Fruit fly (Drosophila melanogaster): Measurements from ENCODE around the gene EMC2B.

Gene EMC2B

DNA sequence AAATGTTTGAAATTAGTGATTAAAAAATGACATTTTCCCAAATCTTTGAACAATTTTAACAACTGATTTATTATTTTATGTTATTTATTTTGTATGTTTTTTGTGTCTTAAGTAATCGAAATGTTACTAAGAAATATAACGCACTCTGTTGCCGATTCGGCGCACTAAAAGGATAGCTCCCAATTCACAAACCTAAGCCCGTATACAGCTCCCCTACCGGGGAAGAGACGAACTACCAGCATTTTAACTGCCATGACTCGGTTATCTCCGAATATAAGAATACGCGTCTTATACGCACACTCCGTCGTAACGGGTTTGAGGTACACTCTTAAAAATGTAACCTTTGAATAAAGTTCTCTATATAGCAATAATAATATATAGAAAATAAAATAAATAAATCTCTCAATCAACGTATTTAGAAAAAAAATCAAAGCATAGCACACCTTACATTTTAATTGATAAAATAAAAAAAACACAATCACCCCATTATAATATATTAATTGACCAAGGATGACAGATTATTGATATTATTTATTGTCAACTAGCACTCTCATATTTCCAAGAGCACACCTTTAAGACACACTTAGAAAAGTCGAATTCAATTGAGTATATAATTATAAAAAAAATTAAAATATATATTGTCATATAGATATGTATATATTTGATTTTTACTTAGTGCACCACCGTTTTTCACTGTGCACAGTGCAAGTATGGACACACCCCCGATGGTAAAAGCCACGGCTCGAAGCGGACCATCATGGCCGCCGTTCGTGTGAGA lies 33.7 kb downstream of the EMC2B start (continued):
- TF ChIP-seq btn (GFP tag; optimal IDR thresholded peaks at IDR 0.05) = no peak
- peak; percentile 46 for TF ChIP-seq CG5245 (GFP tag; optimal IDR thresholded peaks at IDR 0.05)
- TF ChIP-seq dpn (GFP tag; optimal IDR thresholded peaks at IDR 0.05) = peak in 1 of 2 experiments; percentile 72
- TF ChIP-seq CG31388 (GFP tag; optimal IDR thresholded peaks at IDR 0.05) = peak; percentile 24
- TF ChIP-seq CG6689 (GFP tag; IDR thresholded peaks at IDR 0.05) = peak; percentile 75
- TF ChIP-seq CG14860 (GFP tag; IDR thresholded peaks at IDR 0.05; ENCODE audit: partially characterized antibody) = no peak
- TF ChIP-seq otp (GFP tag; IDR thresholded peaks at IDR 0.05) = no peak
- TF ChIP-seq knrl (GFP tag; IDR thresholded peaks at IDR 0.05; ENCODE audit: partially characterized antibody) = no peak; the same call in 2 of the 3 replicates
- TF ChIP-seq CG31365 (tag; optimal IDR thresholded peaks at IDR 0.05) = no peak
- TF ChIP-seq cato (GFP tag; optimal IDR thresholded peaks at IDR 0.05; ENCODE audit: borderline replicate concordance) = peak; percentile 68
- TF ChIP-seq Rx (GFP tag; IDR thresholded peaks at IDR 0.05) = peak; percentile 27
- peak; percentile 89 for TF ChIP-seq Oli (tag; optimal IDR thresholded peaks at IDR 0.05)
- TF ChIP-seq Ptx1 (GFP tag; IDR thresholded peaks at IDR 0.05) = peak; percentile 67
- no peak for TF ChIP-seq CG10565 (GFP tag; optimal IDR thresholded peaks at IDR 0.05)
- no peak for TF ChIP-seq CG3163 (GFP tag; optimal IDR thresholded peaks at IDR 0.05)
- TF ChIP-seq gro (GFP tag; optimal IDR thresholded peaks at IDR 0.05) = no peak
- peak; percentile 92 for TF ChIP-seq CG9437 (GFP tag; optimal IDR thresholded peaks at IDR 0.05)
- TF ChIP-seq nom (GFP tag; optimal IDR thresholded peaks at IDR 0.05) = no peak
- peak; percentile 38; the same call in 3 of the 4 replicates for TF ChIP-seq Gug (GFP tag; IDR thresholded peaks at IDR 0.05)
- peak; percentile 47 for TF ChIP-seq CG15073 (GFP tag; optimal IDR thresholded peaks at IDR 0.05)
- TF ChIP-seq Doc2 (GFP tag; IDR thresholded peaks at IDR 0.05) = no peak
- TF ChIP-seq CG11398 (GFP tag; optimal IDR thresholded peaks at IDR 0.05) = no peak
- TF ChIP-seq luna (GFP tag; optimal IDR thresholded peaks at IDR 0.05) = no peak
- TF ChIP-seq trem (tag; optimal IDR thresholded peaks at IDR 0.05) = peak; percentile 74
- no peak for TF ChIP-seq CG10147 (GFP tag; optimal IDR thresholded peaks at IDR 0.05)
- TF ChIP-seq Hey (tag; optimal IDR thresholded peaks at IDR 0.05) = no peak
- peak; percentile 52 for TF ChIP-seq CG10959 (GFP tag; IDR thresholded peaks at IDR 0.05)
- TF ChIP-seq CG9932 (GFP tag; IDR thresholded peaks at IDR 0.05) = peak; percentile 58
- no peak for TF ChIP-seq cad (GFP tag; optimal IDR thresholded peaks at IDR 0.05)
- TF ChIP-seq zf30C (GFP tag; optimal IDR thresholded peaks at IDR 0.05) = peak; percentile 95
- TF ChIP-seq CG17829 (tag; optimal IDR thresholded peaks at IDR 0.05) = peak; percentile 91
- TF ChIP-seq sr (GFP tag; IDR thresholded peaks at IDR 0.05) = no peak
- TF ChIP-seq Ravus (GFP tag; IDR thresholded peaks at IDR 0.05) = peak; percentile 7; the same call in 1 of the 2 replicates
- TF ChIP-seq MBD-R2 (GFP tag; IDR thresholded peaks at IDR 0.05) = 0 out of 2 replicates have a peak, but pooled peaks have one; percentile 13
- peak; percentile 67 for TF ChIP-seq CG11723 (GFP tag; optimal IDR thresholded peaks at IDR 0.05)
- peak; percentile 40 for TF ChIP-seq CG18764 (GFP tag; optimal IDR thresholded peaks at IDR 0.05)
- peak; percentile 12 for TF ChIP-seq pzg (GFP tag; optimal IDR thresholded peaks at IDR 0.05)
- TF ChIP-seq ind (GFP tag; optimal IDR thresholded peaks at IDR 0.05) = peak; percentile 64
- TF ChIP-seq CG15269 (tag; optimal IDR thresholded peaks at IDR 0.05) = peak; percentile 84
- TF ChIP-seq CG11696 (GFP tag; IDR thresholded peaks at IDR 0.05) = peak; percentile 24; the same call in 1 of the 2 replicates
- TF ChIP-seq Fer3 (tag; optimal IDR thresholded peaks at IDR 0.05) = no peak
- peak; percentile 20; the same call in 1 of the 2 replicates for TF ChIP-seq CG14667 (GFP tag; IDR thresholded peaks at IDR 0.05)
- TF ChIP-seq CG12071 (GFP tag; optimal IDR thresholded peaks at IDR 0.05) = no peak
- peak; percentile 87 for TF ChIP-seq fd96Cb (tag; optimal IDR thresholded peaks at IDR 0.05)
- no peak for TF ChIP-seq CG17186 (GFP tag; optimal IDR thresholded peaks at IDR 0.05)
- TF ChIP-seq H15 (GFP tag; IDR thresholded peaks at IDR 0.05) = no peak
- TF ChIP-seq wdn (GFP tag; IDR thresholded peaks at IDR 0.05) = no peak
- no peak for TF ChIP-seq Bdp1 (GFP tag; optimal IDR thresholded peaks at IDR 0.05)
- TF ChIP-seq Hmr (GFP tag; optimal IDR thresholded peaks at IDR 0.05) = peak; percentile 87
- peak; percentile 2 for TF ChIP-seq Atf3 (GFP tag; optimal IDR thresholded peaks at IDR 0.05)
